Worm (Caenorhabditis elegans) whole organism, young adult: ENCODE results near the gene Y39B6A.42.

Source experiments
- ama-1 ChIP-seq, 3 experiments: fragments of 150-350 bp in 1 of 3; sonication (generic microtip) in 2 of 3; optimal IDR thresholded peaks; 2 replicates each; lab custom pipeline; 2014 to 2018; ENCODE audit warnings: missing biosample characterization in 2 of 3, missing genetic modification characterization in 2 of 3, missing genetic modification reagents in 2 of 3
- attf-5 ChIP-seq: fragments of 200-800 bp; sonication (Bioruptor generic); optimal IDR thresholded peaks from 2 replicates; lab custom pipeline; 2018; ENCODE audit warnings: mild to moderate bottlenecking, missing genetic modification characterization, missing compliant biosample characterization
- ceh-91 ChIP-seq: fragments of 200-800 bp; sonication (Bioruptor generic); IDR thresholded peaks from 2 replicates; pipeline ENCODE4 v1.3.6; 2022; ENCODE audit warnings: missing genetic modification reagents, missing genetic modification characterization, missing compliant biosample characterization
- let-526 ChIP-seq: fragments of 200-800 bp; sonication (Bioruptor generic); IDR thresholded peaks from 2 replicates; pipeline ENCODE4 v1.3.6; 2022; ENCODE audit warnings: missing genetic modification reagents, missing genetic modification characterization, missing compliant biosample characterization
- mes-4 ChIP-seq: sonication (generic microtip); optimal IDR thresholded peaks from 2 replicates; lab custom pipeline; 2016; ENCODE audit warnings: missing genotype, missing genetic modification characterization, missing compliant biosample characterization
- nfya-2 ChIP-seq: fragments of 200-800 bp; sonication (Bioruptor generic); IDR thresholded peaks from 2 replicates; pipeline ENCODE4 v1.3.6; 2022; ENCODE audit warnings: missing genetic modification reagents, missing genetic modification characterization, missing compliant biosample characterization
- sea-2 ChIP-seq: fragments of 200-800 bp; sonication (Bioruptor generic); IDR thresholded peaks from 2 replicates; pipeline ENCODE4 v1.3.6; 2022; ENCODE audit warnings: missing genetic modification characterization, missing compliant biosample characterization

ce11 chrV:18978301-18978700 lies 8.9 kb upstream of the Y39B6A.42 start:
- TF ChIP-seq nfya-2 (no peak), mes-4 (no peak), attf-5 (no peak), ceh-91 (no peak), ama-1 (optimal IDR thresholded peaks at IDR 0.05; lab: Kevin White, UChicago) (no peak), ama-1 (GFP tag; optimal IDR thresholded peaks at IDR 0.05; lab: Kevin White, UChicago) (no peak), sea-2 (GFP tag; lab: Robert Waterston, UW) (no peak), let-526 (GFP tag; lab: Robert Waterston, UW) (no peak)
